Worm (Caenorhabditis elegans): ENCODE data around the gene C50C3.1.
A peak's percentile ranks its signal among the peaks of the same experiment; 100 is the strongest.

DNA sequence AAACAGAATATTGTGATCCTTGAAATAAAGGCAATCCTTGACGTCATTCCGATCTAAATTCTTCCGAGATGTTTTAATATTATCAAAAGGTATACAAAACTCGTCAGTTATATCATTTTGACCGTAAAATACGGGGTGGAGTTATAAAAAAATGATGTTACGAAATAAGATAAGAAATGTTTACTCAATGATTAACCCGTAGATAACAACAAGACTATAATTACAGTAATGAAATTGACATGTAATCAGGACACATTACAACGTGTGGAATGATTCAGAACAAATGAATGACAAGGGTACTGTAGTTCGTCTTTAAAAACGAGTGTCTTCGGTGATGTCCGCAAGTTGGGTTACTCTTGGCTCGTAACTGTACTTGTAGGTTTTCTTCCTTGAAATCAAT, 46.0 kb downstream of the C50C3.1 start, which contains the start of gene tsp-2:
- peak in 1 of 2 experiments; percentile 2 for TF ChIP-seq lsy-2 (tag; optimal IDR thresholded peaks at IDR 0.05)
- no peak for TF ChIP-seq unc-62 (GFP tag; optimal IDR thresholded peaks at IDR 0.05)
- TF ChIP-seq elt-1 (tag; optimal IDR thresholded peaks at IDR 0.05), result no peak
- TF ChIP-seq mdl-1 (tag; optimal IDR thresholded peaks at IDR 0.05), result no peak
- no peak for TF ChIP-seq lin-39 (tag; optimal IDR thresholded peaks at IDR 0.05)
- no peak for TF ChIP-seq unc-55 (GFP tag; optimal IDR thresholded peaks at IDR 0.05)
